Fruit fly (Drosophila melanogaster): Measurements from ENCODE around the gene CG17751.

The CG17751 gene

DNA sequence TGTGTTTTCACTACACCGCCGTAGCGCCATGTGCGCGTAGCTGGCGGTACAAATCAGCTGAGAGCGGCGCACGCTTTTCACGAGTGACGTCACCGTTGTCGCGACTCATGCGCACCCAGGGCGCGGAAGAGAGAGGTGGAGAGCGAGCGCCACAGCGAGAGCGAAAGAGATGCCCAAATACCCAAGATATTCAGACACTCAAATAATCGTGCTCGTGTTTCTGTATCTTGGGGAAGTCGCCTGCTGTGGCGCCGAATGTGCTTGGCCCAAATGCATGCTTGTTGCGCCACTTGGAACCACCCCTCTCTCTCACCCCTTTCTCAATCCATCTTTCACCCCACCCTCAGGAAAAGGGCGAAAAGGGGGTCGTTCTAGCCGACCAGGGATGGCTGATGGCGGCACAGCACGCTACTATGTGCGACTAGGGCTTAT, 25.6 kb downstream of the CG17751 start, which contains the start of gene CG6231 (continued):
- TF ChIP-seq H15 (GFP tag; IDR thresholded peaks at IDR 0.05) (no peak), CG34422 (GFP tag; IDR thresholded peaks at IDR 0.05) (peak; percentile 63; the same call in 1 of the 3 replicates), Doc2 (GFP tag; IDR thresholded peaks at IDR 0.05) (no peak), zf30C (GFP tag; optimal IDR thresholded peaks at IDR 0.05) (peak; percentile 18), fd64A (GFP tag; optimal IDR thresholded peaks at IDR 0.05) (no peak), CG4404 (GFP tag; IDR thresholded peaks at IDR 0.05) (no peak), CG11456 (GFP tag; IDR thresholded peaks at IDR 0.05) (no peak), CG30403 (GFP tag; optimal IDR thresholded peaks at IDR 0.05) (no peak), CG13123 (GFP tag; optimal IDR thresholded peaks at IDR 0.05) (no peak), CG3995 (GFP tag; optimal IDR thresholded peaks at IDR 0.05) (no peak), YL-1 (GFP tag; optimal IDR thresholded peaks at IDR 0.05) (no peak), lab (GFP tag; optimal IDR thresholded peaks at IDR 0.05) (peak; percentile 5), knrl (GFP tag; IDR thresholded peaks at IDR 0.05; ENCODE audit: partially characterized antibody) (no peak), vfl (GFP tag; optimal IDR thresholded peaks at IDR 0.05) (no peak), Awh (GFP tag; IDR thresholded peaks at IDR 0.05) (no peak), Dbx (GFP tag; IDR thresholded peaks at IDR 0.05) (0 out of 3 replicates have a peak, but pooled peaks have one; percentile 10), prd (optimal IDR thresholded peaks at IDR 0.05) (no peak), prd (GFP tag; IDR thresholded peaks at IDR 0.05) (no peak), CG8290 (GFP tag; optimal IDR thresholded peaks at IDR 0.05) (no peak), CG8290 (tag; optimal IDR thresholded peaks at IDR 0.05) (peak in 1 of 2 experiments; percentile 41), Ada2b (GFP tag; IDR thresholded peaks at IDR 0.05) (no peak), CG1647 (GFP tag; optimal IDR thresholded peaks at IDR 0.05) (no peak), dm (GFP tag; optimal IDR thresholded peaks at IDR 0.05) (peak; percentile 59), ewg (GFP tag; optimal IDR thresholded peaks at IDR 0.05) (peak; percentile 97), Hey (tag; optimal IDR thresholded peaks at IDR 0.05) (no peak), cato (GFP tag; optimal IDR thresholded peaks at IDR 0.05; ENCODE audit: borderline replicate concordance) (no peak), mirr (GFP tag; optimal IDR thresholded peaks at IDR 0.05) (peak; percentile 4), CG11247 (GFP tag; IDR thresholded peaks at IDR 0.05) (no peak), ttk (GFP tag; IDR thresholded peaks at IDR 0.05) (peak; percentile 80), CG9437 (GFP tag; optimal IDR thresholded peaks at IDR 0.05) (no peak), HLH4C (GFP tag; IDR thresholded peaks at IDR 0.05; ENCODE audit: partially characterized antibody) (no peak), CG10565 (GFP tag; optimal IDR thresholded peaks at IDR 0.05) (no peak), org-1 (GFP tag; optimal IDR thresholded peaks at IDR 0.05) (no peak), CHES-1-like (GFP tag; optimal IDR thresholded peaks at IDR 0.05) (no peak), stwl (tag; optimal IDR thresholded peaks at IDR 0.05) (no peak), CG31365 (tag; optimal IDR thresholded peaks at IDR 0.05) (no peak), CG12236 (GFP tag; optimal IDR thresholded peaks at IDR 0.05) (no peak), pfk (GFP tag; optimal IDR thresholded peaks at IDR 0.05) (no peak), shn (GFP tag; optimal IDR thresholded peaks at IDR 0.05) (no peak), stc (GFP tag; IDR thresholded peaks at IDR 0.05) (no peak)

DNA sequence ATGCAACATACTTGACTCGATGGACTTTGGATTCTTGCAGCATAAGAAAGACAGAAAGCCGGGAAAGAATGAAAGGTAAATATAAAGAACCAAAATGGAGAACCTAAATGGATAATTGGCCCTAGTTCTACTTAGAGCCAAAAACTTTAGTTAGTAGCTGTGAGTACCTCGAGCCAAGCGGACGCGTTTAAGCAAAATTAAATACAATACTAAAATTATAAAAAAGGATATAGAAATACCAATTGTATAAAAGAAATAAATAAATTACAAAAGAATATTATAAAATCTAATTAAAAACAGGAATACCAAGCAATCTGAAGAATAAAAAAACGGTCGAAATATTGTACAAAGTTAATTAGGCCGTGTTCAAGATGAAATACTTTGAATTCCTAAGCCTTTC, 27.6 kb downstream of the CG17751 start, which contains the start of gene CG34138:
Gene CG34138, plus strand, starts transcription at position 301 of the 400 bp plus-strand sequence.
- TF ChIP-seq ham (GFP tag; IDR thresholded peaks at IDR 0.05) (no peak), fru (optimal IDR thresholded peaks at IDR 0.05) (no peak), NK7.1 (GFP tag; optimal IDR thresholded peaks at IDR 0.05) (no peak), wor (GFP tag; IDR thresholded peaks at IDR 0.05) (no peak), CG17568 (GFP tag; optimal IDR thresholded peaks at IDR 0.05) (no peak), CG31441 (GFP tag; IDR thresholded peaks at IDR 0.05) (no peak), CG6254 (GFP tag; optimal IDR thresholded peaks at IDR 0.05) (no peak), psq (GFP tag; optimal IDR thresholded peaks at IDR 0.05) (no peak), CG1603 (tag; optimal IDR thresholded peaks at IDR 0.05) (no peak), CG10431 (GFP tag; optimal IDR thresholded peaks at IDR 0.05) (no peak), shn (GFP tag; optimal IDR thresholded peaks at IDR 0.05) (no peak), dmrt11E (tag; optimal IDR thresholded peaks at IDR 0.05) (no peak)
